Worm (Caenorhabditis elegans): ENCODE results near the gene col-117.

col-117 gene

DNA sequence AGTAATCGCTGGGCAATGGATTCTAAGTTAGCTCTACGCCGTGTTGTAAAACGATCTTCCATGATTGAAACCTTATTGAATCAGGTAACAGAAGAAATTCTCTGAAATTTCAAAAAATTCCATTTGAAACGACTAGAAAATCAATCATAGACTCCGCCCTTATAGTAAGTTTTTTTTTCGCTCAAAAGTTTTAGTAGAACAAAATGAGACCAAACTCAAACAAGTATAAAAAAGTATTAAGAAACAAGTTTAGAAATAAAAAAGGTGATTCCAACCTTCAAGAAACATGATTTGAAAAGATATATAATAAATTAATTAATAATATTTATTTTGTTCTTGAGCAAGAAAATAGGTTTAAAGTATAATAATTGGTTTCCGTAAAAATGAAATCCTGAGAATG is 46.0 kb downstream of the col-117 start, which contains the start of gene C33D9.6:
C33D9.6 (minus strand) TSS at position 101 of the 400 bp plus-strand sequence.
- TF ChIP-seq egl-13 (tag; optimal IDR thresholded peaks at IDR 0.05) = no peak
- no peak for TF ChIP-seq isw-1 (GFP tag; IDR thresholded peaks at IDR 0.05)
- no peak for TF ChIP-seq pag-3 (tag; optimal IDR thresholded peaks at IDR 0.05; ENCODE audit: borderline replicate concordance, insufficient read depth)

Measured in whole organism, L1 larva.